Worm (Caenorhabditis elegans): ENCODE data around the gene ddb-1.
A peak's percentile ranks its signal among the peaks of the same experiment; 100 is the strongest.

The ddb-1 gene

DNA sequence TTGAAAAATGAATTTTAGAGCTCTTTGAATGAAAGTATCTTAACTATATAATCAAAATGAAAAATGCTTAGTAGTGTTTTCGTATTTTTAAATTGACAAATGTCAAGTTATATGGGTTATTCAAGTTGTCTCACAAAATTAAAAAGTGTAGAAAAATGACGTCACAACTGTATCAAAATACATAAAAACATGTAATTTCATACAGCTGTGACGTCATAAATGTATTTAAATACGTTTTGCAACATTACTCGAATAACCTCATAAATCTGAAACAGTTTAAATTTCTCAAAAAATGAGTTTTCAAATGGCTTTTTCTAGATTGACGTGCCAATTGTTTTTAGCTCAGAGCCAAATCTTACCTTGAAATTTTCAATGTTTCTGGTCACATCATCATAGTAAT lies 11.2 kb downstream of the ddb-1 start:
- TF ChIP-seq nhr-232 (tag; optimal IDR thresholded peaks at IDR 0.05) = no peak
- no peak for TF ChIP-seq ama-1 (optimal IDR thresholded peaks at IDR 0.05)
- TF ChIP-seq hlh-15 (tag; optimal IDR thresholded peaks at IDR 0.05) = no peak
- TF ChIP-seq tbx-2 (tag; optimal IDR thresholded peaks at IDR 0.05) = no peak
- TF ChIP-seq dmd-4 (tag; optimal IDR thresholded peaks at IDR 0.05; ENCODE audit: borderline replicate concordance) = no peak
- TF ChIP-seq ceh-2 (tag; optimal IDR thresholded peaks at IDR 0.05) = no peak
- TF ChIP-seq sox-4 (tag; optimal IDR thresholded peaks at IDR 0.05) = no peak
- no peak for TF ChIP-seq C38D4.7 (GFP tag; optimal IDR thresholded peaks at IDR 0.05)
- no peak for TF ChIP-seq unc-86 (tag; optimal IDR thresholded peaks at IDR 0.05)
- no peak for TF ChIP-seq fkh-6 (tag; optimal IDR thresholded peaks at IDR 0.05)
- TF ChIP-seq ceh-24 (tag; optimal IDR thresholded peaks at IDR 0.05) = no peak
- no peak for TF ChIP-seq ttx-3 (tag; optimal IDR thresholded peaks at IDR 0.05)

DNA sequence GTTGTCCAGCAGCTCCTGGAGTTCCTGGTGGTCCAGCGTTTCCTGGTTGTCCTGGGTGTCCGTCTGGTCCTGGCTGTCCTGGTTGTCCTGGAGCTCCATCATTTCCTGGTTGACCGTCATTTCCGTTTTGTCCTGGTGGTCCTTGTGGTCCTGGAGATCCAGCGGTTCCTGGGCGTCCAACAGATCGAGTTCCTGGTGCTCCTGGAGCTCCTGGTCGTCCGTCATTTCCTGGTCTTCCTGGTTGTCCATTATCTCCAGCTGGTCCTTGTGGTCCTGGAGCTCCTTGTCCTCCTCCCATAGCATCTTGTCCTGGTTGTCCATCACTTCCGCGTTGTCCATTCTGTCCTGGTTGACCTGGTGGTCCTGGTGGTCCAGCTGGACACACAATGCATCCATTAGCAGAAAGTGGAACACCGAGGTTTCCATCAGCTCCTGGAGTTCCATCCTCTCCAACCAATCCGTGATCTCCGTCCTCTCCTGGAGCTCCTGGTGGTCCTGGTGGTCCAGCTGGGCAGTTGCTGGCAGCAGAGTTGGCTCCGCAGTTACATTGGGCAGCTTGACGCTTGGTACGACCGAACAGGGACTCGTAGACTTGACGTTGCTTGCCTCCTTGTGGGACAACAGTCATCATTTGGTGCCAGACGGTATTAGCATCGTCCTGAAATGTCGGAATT lies 11.8 kb downstream of the ddb-1 start:
- TF ChIP-seq tbx-7 (tag; optimal IDR thresholded peaks at IDR 0.05) (no peak), T23F11.4 (GFP tag; optimal IDR thresholded peaks at IDR 0.05) (no peak), elt-4 (tag; optimal IDR thresholded peaks at IDR 0.05) (peak; percentile 38), hlh-15 (tag; optimal IDR thresholded peaks at IDR 0.05) (no peak)

DNA sequence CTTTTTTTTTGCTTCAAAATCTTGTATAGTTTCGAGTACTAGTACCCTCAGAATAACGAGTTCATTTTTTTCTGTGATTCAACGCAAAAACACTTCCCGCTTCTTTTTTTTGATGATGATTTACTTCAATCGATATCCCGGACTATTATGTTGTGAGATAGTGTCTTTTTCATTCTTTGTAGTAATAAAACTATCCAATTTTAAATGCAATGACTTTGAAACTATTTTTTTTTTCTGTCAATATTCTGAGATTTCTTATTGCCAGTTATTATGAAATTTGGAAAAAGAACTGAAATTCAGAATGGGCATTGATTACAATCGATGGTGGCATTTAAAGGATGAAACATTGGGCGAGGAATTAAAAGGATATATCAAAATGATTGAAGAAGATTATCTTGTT lies 15.4 kb downstream of the ddb-1 start, which contains the start of gene M18.3:
Gene M18.3, plus strand, starts transcription at position 301 of the 400 bp plus-strand sequence.
- TF ChIP-seq hlh-8 (tag; optimal IDR thresholded peaks at IDR 0.05) (no peak), ceh-6 (GFP tag; optimal IDR thresholded peaks at IDR 0.05) (no peak), nfya-1 (tag; optimal IDR thresholded peaks at IDR 0.05) (no peak), ahr-1 (tag; optimal IDR thresholded peaks at IDR 0.05) (no peak), eyg-1 (tag; optimal IDR thresholded peaks at IDR 0.05) (no peak), gmeb-2 (tag; optimal IDR thresholded peaks at IDR 0.05) (no peak), zip-5 (tag; optimal IDR thresholded peaks at IDR 0.05) (no peak), ceh-30 (tag; optimal IDR thresholded peaks at IDR 0.05) (no peak), ceh-34 (tag; optimal IDR thresholded peaks at IDR 0.05) (no peak), Y22D7AL.16 (tag; optimal IDR thresholded peaks at IDR 0.05) (no peak), mec-3 (tag; optimal IDR thresholded peaks at IDR 0.05; ENCODE audit: borderline replicate concordance) (no peak), ceh-19 (GFP tag; optimal IDR thresholded peaks at IDR 0.05) (no peak)

DNA sequence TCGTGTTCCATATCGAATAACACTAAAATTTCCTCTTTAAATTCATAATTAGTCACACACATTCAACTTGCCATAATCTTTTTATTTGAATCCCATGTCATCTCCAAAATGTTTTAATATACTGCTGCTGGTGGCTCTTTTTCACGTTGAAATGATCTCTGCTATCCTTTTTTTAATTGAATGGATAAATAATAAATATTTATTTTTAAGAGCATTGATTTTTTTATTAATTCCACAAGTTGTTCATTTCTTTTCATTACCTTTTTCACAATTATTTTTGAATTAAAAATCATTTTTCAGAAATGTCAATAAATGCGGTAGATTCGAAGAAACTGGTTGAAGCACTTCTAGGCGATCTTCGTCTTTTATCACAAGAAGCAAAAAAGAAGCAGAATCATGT lies 24.5 kb downstream of the ddb-1 start, which contains the start of gene mon-2:
Gene mon-2, plus strand, starts transcription at position 301 of the 400 bp plus-strand sequence.
- TF ChIP-seq gmeb-2 (tag; optimal IDR thresholded peaks at IDR 0.05) (no peak), ceh-30 (tag; optimal IDR thresholded peaks at IDR 0.05) (no peak), rnt-1 (tag; optimal IDR thresholded peaks at IDR 0.05) (no peak)

DNA sequence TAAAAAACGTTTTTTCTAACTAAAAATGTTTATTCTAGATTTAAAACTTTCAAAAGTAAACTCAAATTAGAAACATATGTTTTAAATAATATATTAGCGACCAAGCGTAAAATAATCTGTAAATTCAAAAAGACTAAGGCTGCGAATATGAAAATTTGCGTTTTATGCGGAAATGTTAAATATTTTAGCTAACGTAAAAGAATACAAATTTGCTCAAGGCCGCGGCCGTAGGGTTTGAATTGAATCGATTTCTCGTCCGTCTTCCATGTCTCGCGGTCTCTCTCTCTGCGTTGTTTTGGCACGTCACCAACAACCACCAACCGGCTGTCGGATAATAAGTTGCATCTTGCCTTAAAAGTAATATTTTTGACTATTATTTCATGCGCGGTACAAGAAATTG lies 27.1 kb downstream of the ddb-1 start, which contains the start of gene F11A10.5:
Gene F11A10.5, plus strand, starts transcription at position 301 of the 400 bp plus-strand sequence.
- TF ChIP-seq che-1 (tag; optimal IDR thresholded peaks at IDR 0.05) (no peak), ceh-48 (tag; optimal IDR thresholded peaks at IDR 0.05) (peak; percentile 47), hlh-15 (tag; optimal IDR thresholded peaks at IDR 0.05) (no peak), ceh-31 (tag; optimal IDR thresholded peaks at IDR 0.05) (peak; percentile 10), zip-5 (tag; optimal IDR thresholded peaks at IDR 0.05) (peak; percentile 16), ahr-1 (tag; optimal IDR thresholded peaks at IDR 0.05) (no peak)

DNA sequence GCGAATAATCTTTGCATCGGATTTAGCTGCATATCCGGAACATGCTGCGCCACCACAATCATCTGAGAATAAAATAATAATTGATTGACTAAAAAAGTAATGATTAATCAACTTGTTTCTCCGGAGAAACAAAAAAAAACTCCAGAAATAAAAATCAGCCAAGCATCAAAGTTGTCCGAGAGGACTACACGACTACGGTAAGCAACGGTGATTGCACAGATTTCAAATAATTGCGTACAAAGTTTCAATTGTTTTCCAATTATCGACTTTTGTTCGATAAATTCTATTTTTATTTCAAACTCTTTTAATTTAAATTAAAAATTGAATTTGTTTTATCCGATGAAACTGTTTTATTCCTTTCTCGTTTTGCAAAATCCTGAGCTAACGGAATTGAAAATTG lies 27.6 kb downstream of the ddb-1 start, which contains the start of gene cpsf-4:
Gene cpsf-4, minus strand, starts transcription at position 62 of the 400 bp plus-strand sequence.
- TF ChIP-seq C08G9.2 (tag; optimal IDR thresholded peaks at IDR 0.05) (no peak), unc-42 (tag; optimal IDR thresholded peaks at IDR 0.05) (no peak)
